Worm (Caenorhabditis elegans) whole organism, young adult: ENCODE data around the gene eif-3.F.

ENCODE experiments used
- D2030.7 ChIP-seq: fragments of 200-800 bp; sonication (Bioruptor generic); IDR thresholded peaks from 2 replicates; pipeline ENCODE4 v1.3.6; 2022; ENCODE audit warnings: missing genetic modification reagents, missing genetic modification characterization, missing compliant biosample characterization
- F10E7.11 ChIP-seq: sonication (generic microtip); optimal IDR thresholded peaks from 2 replicates; lab custom pipeline; 2017; ENCODE audit warnings: mild to moderate bottlenecking, missing genetic modification characterization, moderate library complexity, missing compliant biosample characterization
- F33H1.4 ChIP-seq: fragments of 200-800 bp; sonication (Bioruptor generic); IDR thresholded peaks from 2 replicates; pipeline ENCODE4 v1.3.6; 2022; ENCODE audit warnings: missing genetic modification reagents, missing genetic modification characterization, missing compliant biosample characterization
- F52B5.7 ChIP-seq: sonication (generic microtip); optimal IDR thresholded peaks from 2 replicates; lab custom pipeline; 2016; ENCODE audit warnings: mild to moderate bottlenecking, missing genetic modification characterization, missing compliant biosample characterization
- Y67H2A.10 ChIP-seq: fragments of 200-800 bp; sonication (Bioruptor generic); conservative IDR thresholded peaks from 2 replicates; pipeline ENCODE4 v1.3.6; 2022; ENCODE audit warnings: missing genetic modification reagents, missing genetic modification characterization, missing compliant biosample characterization
- Y95B8A.8 ChIP-seq: fragments of 200-800 bp; sonication (Bioruptor generic); IDR thresholded peaks from 2 replicates; pipeline ENCODE4 v1.3.6; 2022; ENCODE audit warnings: missing genetic modification reagents, missing genetic modification characterization, missing compliant biosample characterization
- ama-1 ChIP-seq, 3 experiments: fragments of 150-350 bp in 1 of 3; sonication (generic microtip) in 2 of 3; optimal IDR thresholded peaks; 2 replicates each; lab custom pipeline; 2014 to 2018; ENCODE audit warnings: missing biosample characterization in 2 of 3, missing genetic modification characterization in 2 of 3, missing genetic modification reagents in 2 of 3
- aptf-2 ChIP-seq: fragments of 200-800 bp; sonication (Bioruptor generic); conservative IDR thresholded peaks from 2 replicates; pipeline ENCODE4 v1.3.6; 2022; ENCODE audit warnings: missing genetic modification reagents, missing genetic modification characterization, missing compliant biosample characterization
- athp-1 ChIP-seq: sonication (generic microtip); optimal IDR thresholded peaks from 2 replicates; lab custom pipeline; 2017; ENCODE audit warnings: mild to moderate bottlenecking, missing genetic modification characterization, missing compliant biosample characterization
- attf-3 ChIP-seq: fragments of 200-800 bp; sonication (Bioruptor generic); conservative IDR thresholded peaks from 2 replicates; pipeline ENCODE4 v1.3.6; 2022; ENCODE audit warnings: missing genetic modification reagents, missing genetic modification characterization, missing compliant biosample characterization
- attf-5 ChIP-seq: fragments of 200-800 bp; sonication (Bioruptor generic); optimal IDR thresholded peaks from 2 replicates; lab custom pipeline; 2018; ENCODE audit warnings: mild to moderate bottlenecking, missing genetic modification characterization, missing compliant biosample characterization
- ccch-3 ChIP-seq: fragments of 200-800 bp; sonication (Bioruptor generic); optimal IDR thresholded peaks from 2 replicates; lab custom pipeline; 2018; ENCODE audit warnings: mild to moderate bottlenecking, missing genetic modification characterization, missing compliant biosample characterization
- cebp-1 ChIP-seq, 2 experiments: fragments of 200-800 bp in 1 of 2; sonication (Bioruptor generic) in 1 of 2; sonication (generic microtip) in 1 of 2; IDR thresholded peaks in 1 of 2; optimal IDR thresholded peaks in 1 of 2; 2 replicates each; pipeline versions ENCODE4 v1.3.6 to Lab custom; 2017 to 2022; ENCODE audit warnings: missing compliant biosample characterization in 2 of 2, missing genetic modification characterization in 2 of 2, mild to moderate bottlenecking in 1 of 2, missing genetic modification reagents in 1 of 2, moderate library complexity in 1 of 2
- ceh-27 ChIP-seq: fragments of 200-800 bp; sonication (Bioruptor generic); optimal IDR thresholded peaks from 2 replicates; lab custom pipeline; 2018; ENCODE audit warnings: mild to moderate bottlenecking, missing genetic modification characterization, moderate library complexity, missing compliant biosample characterization
- ceh-91 ChIP-seq: fragments of 200-800 bp; sonication (Bioruptor generic); IDR thresholded peaks from 2 replicates; pipeline ENCODE4 v1.3.6; 2022; ENCODE audit warnings: missing genetic modification reagents, missing genetic modification characterization, missing compliant biosample characterization
- dox-1 ChIP-seq: fragments of 200-800 bp; sonication (Bioruptor generic); IDR thresholded peaks from 2 replicates; pipeline ENCODE4 v1.3.6; 2022; ENCODE audit warnings: missing genetic modification reagents, missing genetic modification characterization, missing compliant biosample characterization
- dpl-1 ChIP-seq: fragments of 150-350 bp; optimal IDR thresholded peaks from 2 replicates; lab custom pipeline; 2014; ENCODE audit warnings: missing biosample characterization, missing genetic modification reagents, missing genetic modification characterization
- ekl-4 ChIP-seq: fragments of 200-800 bp; sonication (Bioruptor generic); IDR thresholded peaks from 2 replicates; pipeline ENCODE4 v1.3.6; 2022; ENCODE audit warnings: missing genetic modification reagents, missing genetic modification characterization, missing compliant biosample characterization
- hmg-1.2 ChIP-seq: fragments of 200-800 bp; sonication (Bioruptor generic); IDR thresholded peaks from 2 replicates; pipeline ENCODE4 v1.3.6; 2022; ENCODE audit warnings: missing genetic modification reagents, missing genetic modification characterization, missing compliant biosample characterization
- hmg-20 ChIP-seq: fragments of 200-800 bp; sonication (Bioruptor generic); IDR thresholded peaks from 2 replicates; pipeline ENCODE4 v1.3.6; 2022; ENCODE audit warnings: missing genetic modification reagents, missing genetic modification characterization, missing compliant biosample characterization
- hrde-1 ChIP-seq: sonication (generic microtip); optimal IDR thresholded peaks from 2 replicates; lab custom pipeline; 2016; ENCODE audit warnings: missing genetic modification characterization, mild to moderate bottlenecking, missing compliant biosample characterization, moderate library complexity, missing genotype, missing genetic modification reagents, borderline replicate concordance
- let-526 ChIP-seq: fragments of 200-800 bp; sonication (Bioruptor generic); IDR thresholded peaks from 2 replicates; pipeline ENCODE4 v1.3.6; 2022; ENCODE audit warnings: missing genetic modification reagents, missing genetic modification characterization, missing compliant biosample characterization
- lin-35 ChIP-seq, 3 experiments: fragments of 150-350 bp in 2 of 3; sonication (generic microtip) in 1 of 3; optimal IDR thresholded peaks; 2 replicates each; lab custom pipeline; 2014 to 2018; ENCODE audit warnings: missing biosample characterization in 3 of 3, missing genetic modification characterization in 3 of 3, missing genetic modification reagents in 3 of 3
- lin-40 ChIP-seq: sonication (generic microtip); optimal IDR thresholded peaks from 2 replicates; lab custom pipeline; 2016; ENCODE audit warnings: missing genetic modification characterization, mild to moderate bottlenecking, missing compliant biosample characterization, missing genotype, missing genetic modification reagents
- lin-54 ChIP-seq: fragments of 200-800 bp; sonication (Bioruptor generic); optimal IDR thresholded peaks from 2 replicates; lab custom pipeline; 2018; ENCODE audit warnings: mild to moderate bottlenecking, missing genetic modification characterization, missing compliant biosample characterization
- madf-3 ChIP-seq: fragments of 200-800 bp; sonication (Bioruptor generic); IDR thresholded peaks from 2 replicates; pipeline ENCODE4 v1.3.6; 2022; ENCODE audit warnings: missing genetic modification reagents, missing genetic modification characterization, missing compliant biosample characterization
- madf-8 ChIP-seq: fragments of 200-800 bp; sonication (Bioruptor generic); conservative IDR thresholded peaks from 2 replicates; pipeline ENCODE4 v1.3.6; 2022; ENCODE audit warnings: missing genetic modification reagents, missing genetic modification characterization, missing compliant biosample characterization
- mel-28 ChIP-seq: sonication (generic microtip); optimal IDR thresholded peaks from 2 replicates; lab custom pipeline; 2016; ENCODE audit warnings: borderline replicate concordance, mild to moderate bottlenecking, missing genetic modification characterization, missing compliant biosample characterization
- nfya-2 ChIP-seq: fragments of 200-800 bp; sonication (Bioruptor generic); IDR thresholded peaks from 2 replicates; pipeline ENCODE4 v1.3.6; 2022; ENCODE audit warnings: missing genetic modification reagents, missing genetic modification characterization, missing compliant biosample characterization
- nfyb-1 ChIP-seq: fragments of 200-800 bp; sonication (Bioruptor generic); IDR thresholded peaks from 2 replicates; pipeline ENCODE4 v1.3.6; 2022; ENCODE audit warnings: missing genetic modification reagents, missing genetic modification characterization, missing compliant biosample characterization
- pbrm-1 ChIP-seq: fragments of 200-800 bp; sonication (Bioruptor generic); IDR thresholded peaks from 2 replicates; pipeline ENCODE4 v1.3.6; 2022; ENCODE audit warnings: missing genetic modification reagents, missing genetic modification characterization, missing compliant biosample characterization
- rcor-1 ChIP-seq: fragments of 200-800 bp; sonication (Bioruptor generic); IDR thresholded peaks from 2 replicates; pipeline ENCODE4 v1.3.6; 2022; ENCODE audit warnings: missing genetic modification reagents, missing genetic modification characterization, missing compliant biosample characterization
- rpc-1 ChIP-seq, 2 experiments: fragments of 150-350 bp in 1 of 2; sonication (generic microtip) in 1 of 2; optimal IDR thresholded peaks; 2 replicates each; lab custom pipeline; 2014 to 2018; ENCODE audit warnings: missing biosample characterization in 1 of 2, missing genetic modification characterization in 1 of 2, missing genetic modification reagents in 1 of 2, missing genotype in 1 of 2
- snpc-1.1 ChIP-seq: sonication (generic microtip); optimal IDR thresholded peaks from 2 replicates; lab custom pipeline; 2017; ENCODE audit warnings: missing genetic modification characterization, mild to moderate bottlenecking, missing compliant biosample characterization, antibody characterized with exemption, moderate library complexity, missing genotype, missing genetic modification reagents; ENCODE audit not compliant: insufficient read depth
- snpc-1.3 ChIP-seq: sonication (generic microtip); optimal IDR thresholded peaks from 2 replicates; lab custom pipeline; 2017; ENCODE audit warnings: missing genetic modification characterization, mild to moderate bottlenecking, missing compliant biosample characterization, antibody characterized with exemption, moderate library complexity, missing genotype, missing genetic modification reagents; ENCODE audit not compliant: insufficient read depth
- tbp1 ChIP-seq: fragments of 200-800 bp; sonication (Bioruptor generic); optimal IDR thresholded peaks from 2 replicates; lab custom pipeline; 2018; ENCODE audit warnings: mild to moderate bottlenecking, missing genetic modification characterization, missing compliant biosample characterization
- unc-62 ChIP-seq: fragments of 150-350 bp; optimal IDR thresholded peaks from 2 replicates; lab custom pipeline; 2014; ENCODE audit warnings: missing biosample characterization, missing genetic modification reagents, missing genetic modification characterization
- zfh-2 ChIP-seq: fragments of 200-800 bp; sonication (Bioruptor generic); conservative IDR thresholded peaks from 2 replicates; pipeline ENCODE4 v1.3.6; 2022; ENCODE audit warnings: missing genetic modification reagents, missing genetic modification characterization, missing compliant biosample characterization
- zim-3 ChIP-seq: sonication (generic microtip); optimal IDR thresholded peaks from 2 replicates; lab custom pipeline; 2017; ENCODE audit warnings: mild to moderate bottlenecking, missing genetic modification characterization, moderate library complexity, missing compliant biosample characterization
- ztf-28 ChIP-seq: fragments of 200-800 bp; sonication (Bioruptor generic); IDR thresholded peaks from 2 replicates; pipeline ENCODE4 v1.3.6; 2022; ENCODE audit warnings: missing genetic modification reagents, missing genetic modification characterization, missing compliant biosample characterization

eif-3.F gene

DNA sequence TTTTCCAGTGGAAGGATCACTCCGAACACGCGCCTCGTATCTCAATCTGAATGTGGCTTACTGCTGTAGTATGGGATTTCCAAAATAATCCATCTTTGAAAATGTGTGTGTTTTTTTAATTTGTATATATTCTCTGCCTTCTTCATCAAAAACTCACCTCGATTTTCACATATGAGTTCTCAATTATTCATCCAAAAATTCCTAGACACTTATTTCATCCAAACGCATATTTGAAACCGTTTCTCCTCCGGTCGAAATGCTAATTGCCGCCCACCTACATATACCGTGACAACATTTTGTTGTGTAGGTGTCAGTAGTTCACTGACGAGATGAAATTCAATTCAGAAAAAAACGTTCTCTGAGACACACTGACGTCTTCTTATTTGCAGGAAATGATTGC, 16.0 kb downstream of the eif-3.F start:
- no peak for TF ChIP-seq rpc-1 (optimal IDR thresholded peaks at IDR 0.05; lab: Kevin White, UChicago)
- no peak for TF ChIP-seq rpc-1 (tag; optimal IDR thresholded peaks at IDR 0.05; lab: Kevin White, UChicago)
- TF ChIP-seq snpc-1.3 (tag; lab: Kevin White, UChicago) = no peak
- no peak for TF ChIP-seq F10E7.11 (tag; lab: Kevin White, UChicago)

DNA sequence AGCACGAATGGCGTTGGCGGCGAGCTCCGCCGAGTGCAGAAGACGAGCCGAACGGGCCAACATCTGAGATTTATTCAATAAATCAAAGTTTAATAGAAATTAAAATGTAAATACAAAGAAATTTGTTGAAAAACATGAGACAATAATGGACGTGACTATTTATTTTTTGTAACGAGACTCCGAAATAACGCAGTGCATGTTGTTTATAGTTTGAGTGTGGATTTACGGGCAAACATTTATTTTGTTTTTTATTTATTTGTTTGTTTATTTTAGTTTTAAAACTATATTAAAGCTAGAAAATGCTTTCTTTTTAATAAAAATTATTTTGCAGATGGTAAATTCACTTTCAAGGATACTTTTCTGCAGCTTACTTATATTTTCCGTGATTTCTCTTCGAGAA, 21.2 kb downstream of the eif-3.F start, which contains the start of the genes sdhb-1 and cup-15:
Gene sdhb-1, minus strand, starts transcription at position 63 of the 400 bp plus-strand sequence.
Gene cup-15, plus strand, starts transcription at position 332 of the 400 bp plus-strand sequence.
- TF ChIP-seq ccch-3 (GFP tag; lab: Kevin White, UChicago) = no peak
- peak; percentile 87 for TF ChIP-seq attf-3
- TF ChIP-seq Y95B8A.8 (GFP tag; lab: Robert Waterston, UW) = no peak
- no peak for TF ChIP-seq ama-1 (optimal IDR thresholded peaks at IDR 0.05; lab: Kevin White, UChicago)
- TF ChIP-seq ama-1 (GFP tag; optimal IDR thresholded peaks at IDR 0.05; lab: Kevin White, UChicago) = no peak
- TF ChIP-seq dpl-1 (GFP tag; lab: Kevin White, UChicago) = no peak
- TF ChIP-seq, all 124 proteins: peak for 1

DNA sequence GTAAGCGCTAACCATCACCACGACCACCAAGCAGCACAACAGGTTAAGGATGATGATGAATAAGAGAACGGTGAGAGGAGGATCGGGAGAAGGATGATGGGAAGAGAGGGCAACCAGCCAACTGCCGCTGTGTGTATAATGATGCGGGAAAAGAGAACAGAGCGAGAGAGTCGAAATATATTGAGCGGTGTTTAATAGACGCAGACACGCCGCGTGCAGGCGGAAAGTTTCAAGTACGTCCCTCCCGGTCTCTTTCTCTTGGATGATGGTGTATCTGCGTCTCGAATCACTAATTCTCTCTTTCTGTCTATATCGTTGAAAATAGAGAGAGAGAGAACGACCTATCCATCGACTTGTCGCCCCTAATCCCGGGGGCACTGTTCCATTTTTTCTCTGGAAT, 25.3 kb downstream of the eif-3.F start:
- TF ChIP-seq nfyb-1 (GFP tag; lab: Robert Waterston, UW) = 0 out of 2 replicates have a peak, but pooled peaks have one; percentile 54
- no peak for TF ChIP-seq athp-1 (tag; lab: Kevin White, UChicago)
- peak; percentile 9 for TF ChIP-seq tbp1 (GFP tag; lab: Kevin White, UChicago)
- no peak for TF ChIP-seq aptf-2 (GFP tag; lab: Robert Waterston, UW)
- no peak for TF ChIP-seq ceh-91 (GFP tag; lab: Robert Waterston, UW)
- TF ChIP-seq ceh-27 = peak; percentile 10
- no peak for TF ChIP-seq cebp-1 (GFP tag; IDR thresholded peaks at IDR 0.05; lab: Robert Waterston, UW)
- TF ChIP-seq cebp-1 (tag; optimal IDR thresholded peaks at IDR 0.05; lab: Kevin White, UChicago) = peak; percentile 43
- TF ChIP-seq hmg-1.2 (GFP tag; lab: Robert Waterston, UW) = peak; percentile 83
- TF ChIP-seq unc-62 (GFP tag; lab: Kevin White, UChicago) = no peak
- peak; percentile 46; the same call in 1 of the 2 replicates for TF ChIP-seq dox-1
- 0 out of 2 replicates have a peak, but pooled peaks have one; percentile 8 for TF ChIP-seq rcor-1 (GFP tag; lab: Robert Waterston, UW)
- peak; percentile 39 for TF ChIP-seq attf-5 (GFP tag; lab: Kevin White, UChicago)
- TF ChIP-seq lin-40 (tag; lab: Kevin White, UChicago) = peak; percentile 8
- peak; percentile 43; the same call in 1 of the 2 replicates for TF ChIP-seq zfh-2 (GFP tag; lab: Robert Waterston, UW)
- TF ChIP-seq ekl-4 (GFP tag; lab: Robert Waterston, UW) = 0 out of 2 replicates have a peak, but pooled peaks have one; percentile 23

DNA sequence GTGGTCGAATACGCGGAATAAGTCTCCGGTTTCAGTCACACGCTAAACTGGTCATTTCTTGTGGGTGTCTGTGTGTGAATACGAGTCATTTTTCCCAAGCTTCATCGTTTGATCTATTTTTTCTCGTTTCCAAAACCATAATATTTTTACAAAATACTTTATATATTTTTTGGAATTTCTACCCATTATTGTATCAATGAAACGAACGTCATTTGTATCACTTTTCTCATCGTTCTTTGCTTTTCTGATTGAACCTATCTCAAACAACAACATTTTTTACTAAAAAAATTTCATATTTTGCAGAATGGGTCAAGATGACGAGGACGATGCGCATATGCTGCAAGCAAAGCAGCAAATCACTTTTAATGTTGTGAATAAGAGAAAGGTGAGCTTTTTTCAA, 26.8 kb downstream of the eif-3.F start, which contains the start of gene mel-11:
Gene mel-11, plus strand, starts transcription at position 301 of the 400 bp plus-strand sequence.
- TF ChIP-seq lin-35 (GFP tag; optimal IDR thresholded peaks at IDR 0.05; lab: Kevin White, UChicago) (no peak), snpc-1.1 (tag; lab: Kevin White, UChicago) (no peak), D2030.7 (GFP tag; lab: Robert Waterston, UW) (no peak), let-526 (no peak), mel-28 (tag; lab: Kevin White, UChicago) (no peak), nfya-2 (GFP tag; lab: Robert Waterston, UW) (no peak)

DNA sequence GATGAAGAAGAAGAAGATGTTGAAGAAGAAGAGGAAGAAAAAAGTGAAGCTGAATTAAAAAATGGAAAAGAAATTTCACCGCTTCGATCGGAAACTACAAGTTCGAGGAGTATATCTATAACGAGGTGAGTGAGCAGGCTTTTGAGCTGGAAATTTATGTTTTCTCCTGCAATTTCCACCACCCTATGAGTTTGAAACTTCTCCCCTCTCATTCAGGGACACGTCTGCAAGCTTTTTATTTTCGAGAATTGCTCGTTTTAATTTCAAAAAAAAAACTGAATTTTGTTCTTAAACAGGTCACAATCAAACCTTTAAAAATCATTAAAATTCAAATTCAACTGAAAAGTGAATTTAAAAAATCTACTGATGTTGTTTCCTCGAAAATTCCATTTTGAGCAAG, 30.8 kb downstream of the eif-3.F start:
- TF ChIP-seq madf-8 (GFP tag; lab: Robert Waterston, UW) (no peak), ztf-28 (no peak), madf-3 (GFP tag; lab: Robert Waterston, UW) (no peak), F33H1.4 (GFP tag; lab: Robert Waterston, UW) (no peak), F52B5.7 (no peak), Y67H2A.10 (GFP tag; lab: Robert Waterston, UW) (no peak), hrde-1 (tag; lab: Kevin White, UChicago) (no peak), hmg-20 (GFP tag; lab: Robert Waterston, UW) (no peak), lin-54 (GFP tag; lab: Kevin White, UChicago) (no peak), zim-3 (tag; lab: Kevin White, UChicago) (no peak), pbrm-1 (no peak)
